Worm (Caenorhabditis elegans): ENCODE data around the gene cpsf-3.

ce11 chrIV:13299648-13300047 lies 17.0 kb upstream of the cpsf-3 start:
- TF ChIP-seq W03F9.2 (tag; optimal IDR thresholded peaks at IDR 0.05) (no peak), dao-5 (tag; optimal IDR thresholded peaks at IDR 0.05) (no peak)
